Fruit fly (Drosophila melanogaster) whole organism, embryonic: ENCODE measurements around the gene Rai1.

Experiments used
- Asciz ChIP-seq: fragments of 200-800 bp; sonication (Bioruptor generic); optimal IDR thresholded peaks from 2 replicates; lab custom pipeline; 2017; ENCODE audit warnings: missing biosample characterization, mild to moderate bottlenecking, missing genetic modification characterization, missing genetic modification reagents
- CG10267 ChIP-seq: fragments of 200-800 bp; sonication (Bioruptor generic); optimal IDR thresholded peaks from 2 replicates; lab custom pipeline; 2018; ENCODE audit warnings: missing biosample characterization, mild to moderate bottlenecking, missing genetic modification characterization, moderate library complexity
- CG11398 ChIP-seq: fragments of 200-800 bp; sonication (Bioruptor generic); optimal IDR thresholded peaks from 2 replicates; lab custom pipeline; 2016; ENCODE audit warnings: missing biosample characterization, missing genetic modification characterization
- CG11723 ChIP-seq: fragments of 200-800 bp; sonication (Bioruptor generic); optimal IDR thresholded peaks from 2 replicates; lab custom pipeline; 2017; ENCODE audit warnings: missing biosample characterization, mild to moderate bottlenecking, missing genetic modification characterization
- CG12219 ChIP-seq: fragments of 200-800 bp; sonication (Bioruptor generic); optimal IDR thresholded peaks from 3 replicates; lab custom pipeline; 2018; ENCODE audit warnings: missing biosample characterization, mild to moderate bottlenecking, missing genetic modification characterization
- CG1233 ChIP-seq: fragments of 200-800 bp; sonication (Bioruptor generic); optimal IDR thresholded peaks from 4 replicates; lab custom pipeline; 2018; ENCODE audit warnings: missing biosample characterization, mild to moderate bottlenecking, missing genetic modification characterization
- CG13123 ChIP-seq: fragments of 200-800 bp; sonication (Bioruptor generic); optimal IDR thresholded peaks from 2 replicates; lab custom pipeline; 2016; ENCODE audit warnings: missing biosample characterization, missing genetic modification characterization
- CG15269 ChIP-seq: fragments of 200-800 bp; sonication (Bioruptor generic); optimal IDR thresholded peaks from 2 replicates; lab custom pipeline; 2018; ENCODE audit warnings: missing biosample characterization, mild to moderate bottlenecking, missing genetic modification characterization, moderate library complexity
- CG17186 ChIP-seq: fragments of 200-800 bp; sonication (Bioruptor generic); optimal IDR thresholded peaks from 3 replicates; lab custom pipeline; 2017; ENCODE audit warnings: missing biosample characterization, missing genetic modification reagents, missing genetic modification characterization
- CG18619 ChIP-seq: fragments of 200-800 bp; sonication (Bioruptor generic); optimal IDR thresholded peaks from 3 replicates; lab custom pipeline; 2017; ENCODE audit warnings: missing biosample characterization, mild to moderate bottlenecking, missing genetic modification characterization
- CG2199 ChIP-seq: fragments of 200-800 bp; sonication (Bioruptor generic); IDR thresholded peaks from 3 replicates; pipeline ENCODE4 v1.3.6; 2022; ENCODE audit warnings: missing biosample characterization, missing genetic modification characterization
- CG32767 ChIP-seq: fragments of 200-800 bp; sonication (Bioruptor generic); IDR thresholded peaks from 2 replicates; pipeline ENCODE4 v1.3.6; 2022; ENCODE audit warnings: missing biosample characterization, missing genetic modification characterization
- CG42726 ChIP-seq: fragments of 200-800 bp; sonication (Bioruptor generic); IDR thresholded peaks from 2 replicates; pipeline ENCODE4 v1.3.6; 2022; ENCODE audit warnings: missing biosample characterization, missing genetic modification characterization; ENCODE audit not compliant: partially characterized antibody
- CG4707 ChIP-seq: fragments of 200-800 bp; sonication (Bioruptor generic); optimal IDR thresholded peaks from 2 replicates; lab custom pipeline; 2018; ENCODE audit warnings: missing biosample characterization, mild to moderate bottlenecking, missing genetic modification characterization, moderate library complexity
- CG4820 ChIP-seq: fragments of 200-800 bp; sonication (Bioruptor generic); optimal IDR thresholded peaks from 3 replicates; lab custom pipeline; 2016; ENCODE audit warnings: missing biosample characterization, missing genetic modification characterization
- CG5180 ChIP-seq: fragments of 200-800 bp; sonication (Bioruptor generic); optimal IDR thresholded peaks from 3 replicates; lab custom pipeline; 2017; ENCODE audit warnings: missing biosample characterization, missing genetic modification characterization, mild to moderate bottlenecking, moderate library complexity, missing genetic modification reagents
- CG6689 ChIP-seq: fragments of 200-800 bp; sonication (Bioruptor generic); IDR thresholded peaks from 2 replicates; pipeline ENCODE4 v1.3.6; 2022; ENCODE audit warnings: missing biosample characterization, missing genetic modification characterization
- CG7839 ChIP-seq: fragments of 200-800 bp; sonication (Bioruptor generic); optimal IDR thresholded peaks from 3 replicates; lab custom pipeline; 2018; ENCODE audit warnings: missing biosample characterization, mild to moderate bottlenecking, missing genetic modification characterization, moderate library complexity
- CG7928 ChIP-seq: fragments of 200-800 bp; sonication (Bioruptor generic); optimal IDR thresholded peaks from 2 replicates; lab custom pipeline; 2017; ENCODE audit warnings: missing biosample characterization, mild to moderate bottlenecking, missing genetic modification characterization
- CG9609 ChIP-seq: fragments of 200-800 bp; sonication (Bioruptor generic); optimal IDR thresholded peaks from 3 replicates; lab custom pipeline; 2016; ENCODE audit warnings: missing biosample characterization, missing genetic modification characterization
- CTCF ChIP-seq: fragments of 200-800 bp; sonication (Bioruptor generic); optimal IDR thresholded peaks from 2 replicates; lab custom pipeline; 2017; ENCODE audit warnings: missing biosample characterization, mild to moderate bottlenecking, missing genetic modification characterization, moderate library complexity
- CkIIα-i1 ChIP-seq: fragments of 200-800 bp; sonication (Bioruptor generic); IDR thresholded peaks from 2 replicates; pipeline ENCODE4 v1.3.6; 2022; ENCODE audit warnings: missing biosample characterization, missing genetic modification characterization
- Doc3 ChIP-seq: fragments of 200-800 bp; sonication (Bioruptor generic); IDR thresholded peaks from 3 replicates; pipeline ENCODE4 v1.3.6; 2022; ENCODE audit warnings: missing biosample characterization, missing genetic modification characterization; ENCODE audit not compliant: partially characterized antibody
- Drgx ChIP-seq: fragments of 200-800 bp; sonication (Bioruptor generic); IDR thresholded peaks from 2 replicates; pipeline ENCODE4 v1.3.6; 2022; ENCODE audit warnings: missing biosample characterization, missing genetic modification characterization
- Fer2 ChIP-seq: fragments of 200-800 bp; sonication (Bioruptor generic); optimal IDR thresholded peaks from 2 replicates; lab custom pipeline; 2018; ENCODE audit warnings: missing biosample characterization, mild to moderate bottlenecking, missing genetic modification characterization, moderate library complexity
- HLHmδ ChIP-seq: fragments of 200-800 bp; sonication (Bioruptor generic); optimal IDR thresholded peaks from 2 replicates; lab custom pipeline; 2018; ENCODE audit warnings: missing biosample characterization, mild to moderate bottlenecking, missing genetic modification characterization, moderate library complexity
- Lim3 ChIP-seq: fragments of 200-800 bp; sonication (Bioruptor generic); IDR thresholded peaks from 2 replicates; pipeline ENCODE4 v1.3.6; 2022; ENCODE audit warnings: missing biosample characterization, missing genetic modification characterization
- NFAT ChIP-seq: fragments of 200-800 bp; sonication (Bioruptor generic); IDR thresholded peaks from 2 replicates; pipeline ENCODE4 v1.3.6; 2022; ENCODE audit warnings: missing biosample characterization, missing genetic modification characterization
- Neu2 ChIP-seq: fragments of 200-800 bp; sonication (Bioruptor generic); optimal IDR thresholded peaks from 3 replicates; lab custom pipeline; 2016; ENCODE audit warnings: missing biosample characterization, missing genetic modification characterization, borderline replicate concordance
- NfI ChIP-seq: fragments of 200-800 bp; sonication (Bioruptor generic); optimal IDR thresholded peaks from 3 replicates; lab custom pipeline; 2018; ENCODE audit warnings: missing biosample characterization, mild to moderate bottlenecking, missing genetic modification characterization, moderate library complexity
- Ravus ChIP-seq: fragments of 200-800 bp; sonication (Bioruptor generic); IDR thresholded peaks from 2 replicates; pipeline ENCODE4 v1.3.6; 2022; ENCODE audit warnings: missing biosample characterization, missing genetic modification characterization
- Side ChIP-seq: fragments of 200-800 bp; sonication (Bioruptor generic); optimal IDR thresholded peaks from 2 replicates; lab custom pipeline; 2016; ENCODE audit warnings: missing biosample characterization, missing genetic modification characterization
- Ssrp ChIP-seq: fragments of 200-800 bp; sonication (Bioruptor generic); optimal IDR thresholded peaks from 2 replicates; lab custom pipeline; 2018; ENCODE audit warnings: missing biosample characterization, mild to moderate bottlenecking, missing genetic modification characterization, moderate library complexity
- Vsx1 ChIP-seq: fragments of 200-800 bp; sonication (Bioruptor generic); optimal IDR thresholded peaks from 2 replicates; lab custom pipeline; 2017; ENCODE audit warnings: missing biosample characterization, mild to moderate bottlenecking, missing genetic modification characterization, missing genetic modification reagents
- az2 ChIP-seq: fragments of 200-800 bp; sonication (Bioruptor generic); optimal IDR thresholded peaks from 3 replicates; lab custom pipeline; 2016; ENCODE audit warnings: missing biosample characterization, missing genetic modification characterization
- cwo ChIP-seq: fragments of 200-800 bp; sonication (Bioruptor generic); optimal IDR thresholded peaks from 3 replicates; lab custom pipeline; 2017; ENCODE audit warnings: missing biosample characterization, missing genetic modification characterization, mild to moderate bottlenecking, moderate library complexity, missing genetic modification reagents
- emc ChIP-seq: fragments of 200-800 bp; sonication (Bioruptor generic); optimal IDR thresholded peaks from 2 replicates; lab custom pipeline; 2016; ENCODE audit warnings: missing biosample characterization, missing genetic modification characterization
- ewg ChIP-seq: fragments of 200-800 bp; sonication (Bioruptor generic); optimal IDR thresholded peaks from 3 replicates; lab custom pipeline; 2017; ENCODE audit warnings: mild to moderate bottlenecking, missing biosample characterization, missing genetic modification reagents, missing genetic modification characterization
- exex ChIP-seq: fragments of 200-800 bp; sonication (Bioruptor generic); optimal IDR thresholded peaks from 4 replicates; lab custom pipeline; 2018; ENCODE audit warnings: missing biosample characterization, mild to moderate bottlenecking, missing genetic modification characterization, moderate library complexity
- fru ChIP-seq: fragments of >200 bp; optimal IDR thresholded peaks from 2 replicates; lab custom pipeline; 2017
- gce ChIP-seq: fragments of 200-800 bp; sonication (Bioruptor generic); IDR thresholded peaks from 3 replicates; pipeline ENCODE4 v1.3.6; 2022; ENCODE audit warnings: missing biosample characterization, missing genetic modification characterization
- grau ChIP-seq: fragments of 200-800 bp; optimal IDR thresholded peaks from 3 replicates; lab custom pipeline; 2019; ENCODE audit warnings: missing biosample characterization, mild to moderate bottlenecking, missing genetic modification characterization, moderate library complexity
- gsb-n ChIP-seq: fragments of 200-800 bp; sonication (Bioruptor generic); optimal IDR thresholded peaks from 3 replicates; lab custom pipeline; 2018; ENCODE audit warnings: missing biosample characterization, mild to moderate bottlenecking, missing genetic modification characterization
- ind ChIP-seq: fragments of 200-800 bp; sonication (Bioruptor generic); optimal IDR thresholded peaks from 3 replicates; lab custom pipeline; 2016; ENCODE audit warnings: missing biosample characterization, missing genetic modification characterization
- nau ChIP-seq: fragments of 200-800 bp; sonication (Bioruptor generic); optimal IDR thresholded peaks from 3 replicates; lab custom pipeline; 2017; ENCODE audit warnings: missing biosample characterization, mild to moderate bottlenecking, missing genetic modification characterization, missing genetic modification reagents
- otp ChIP-seq: fragments of 200-800 bp; sonication (Bioruptor generic); IDR thresholded peaks from 3 replicates; pipeline ENCODE4, ENCODE4 v1.3.6; 2022; ENCODE audit warnings: missing biosample characterization, missing genetic modification characterization
- sc ChIP-seq, 3 experiments: fragments of >200 bp in 2 of 3; fragments of 200-800 bp in 1 of 3; sonication (Bioruptor generic) in 1 of 3; optimal IDR thresholded peaks; 2 replicates in 2 of 3; 3 replicates in 1 of 3; lab custom pipeline; 2017; ENCODE audit warnings: mild to moderate bottlenecking in 1 of 3, missing biosample characterization in 1 of 3, missing genetic modification characterization in 1 of 3, missing genetic modification reagents in 1 of 3
- sd ChIP-seq: fragments of 200-800 bp; sonication (Bioruptor generic); optimal IDR thresholded peaks from 3 replicates; lab custom pipeline; 2018; ENCODE audit warnings: missing biosample characterization, mild to moderate bottlenecking, missing genetic modification characterization, moderate library complexity
- sima ChIP-seq: fragments of 200-800 bp; sonication (Bioruptor generic); optimal IDR thresholded peaks from 2 replicates; lab custom pipeline; 2016; ENCODE audit warnings: missing biosample characterization, missing genetic modification characterization
- slbo ChIP-seq: fragments of 200-800 bp; sonication (Bioruptor generic); IDR thresholded peaks from 2 replicates; pipeline ENCODE4 v1.3.6; 2022; ENCODE audit warnings: missing biosample characterization, missing genetic modification characterization
- zf30C ChIP-seq: fragments of 200-800 bp; sonication (Bioruptor generic); optimal IDR thresholded peaks from 3 replicates; lab custom pipeline; 2018; ENCODE audit warnings: missing biosample characterization, mild to moderate bottlenecking, missing genetic modification characterization

The Rai1 gene

DNA sequence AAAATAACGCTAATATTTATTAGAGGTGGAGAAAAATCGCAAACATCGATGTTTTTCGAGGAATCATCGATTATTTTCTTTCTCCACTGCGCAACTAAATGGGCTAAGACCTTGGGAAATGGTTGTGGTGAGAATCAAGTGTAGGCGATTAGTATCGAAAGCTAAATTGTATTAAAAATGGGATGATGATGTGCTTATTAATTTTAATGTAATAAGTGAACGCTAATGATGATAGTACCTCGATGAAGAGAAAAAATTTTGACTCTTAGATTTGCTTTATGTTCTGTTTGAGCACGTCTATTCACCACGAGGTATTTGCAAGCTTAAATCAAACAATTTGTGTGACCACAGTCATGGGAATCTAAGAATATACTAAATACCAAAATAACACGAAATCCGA lies at the start of gene Rai1, which contains the start of gene CG13005 (continued):
- TF ChIP-seq Neu2 (GFP tag; lab: Kevin White, UChicago) (no peak), sc (optimal IDR thresholded peaks at IDR 0.05; lab: Kevin White, UChicago) (no peak), sc (GFP tag; optimal IDR thresholded peaks at IDR 0.05; lab: Kevin White, UChicago) (no peak), ind (GFP tag; lab: Kevin White, UChicago) (no peak), CG10267 (peak; percentile 3), otp (GFP tag; lab: Robert Waterston, UW) (no peak), sima (GFP tag; lab: Kevin White, UChicago) (no peak), emc (GFP tag; lab: Kevin White, UChicago) (no peak), CG9609 (GFP tag; lab: Kevin White, UChicago) (no peak), nau (GFP tag; lab: Kevin White, UChicago) (no peak), CG18619 (GFP tag; lab: Kevin White, UChicago) (no peak), Vsx1 (GFP tag; lab: Kevin White, UChicago) (no peak), CG4707 (no peak), sd (no peak), CG2199 (GFP tag; lab: Robert Waterston, UW) (no peak), zf30C (GFP tag; lab: Kevin White, UChicago) (no peak), CG17186 (GFP tag; lab: Kevin White, UChicago) (peak; percentile 5), gce (no peak), CG13123 (GFP tag; lab: Kevin White, UChicago) (no peak), CG32767 (GFP tag; lab: Robert Waterston, UW) (no peak), Asciz (no peak), Doc3 (GFP tag; lab: Robert Waterston, UW) (peak; percentile 84), CG1233 (GFP tag; lab: Kevin White, UChicago) (no peak), CG7839 (no peak), CG11398 (GFP tag; lab: Kevin White, UChicago) (no peak), az2 (GFP tag; lab: Kevin White, UChicago) (no peak), CG6689 (no peak), CkIIα-i1 (GFP tag; lab: Robert Waterston, UW) (0 out of 2 replicates have a peak, but pooled peaks have one; percentile 62), exex (no peak), Side (GFP tag; lab: Kevin White, UChicago) (no peak), CG11723 (GFP tag; lab: Kevin White, UChicago) (no peak), HLHmδ (GFP tag; lab: Kevin White, UChicago) (no peak), Lim3 (no peak), gsb-n (tag; lab: Kevin White, UChicago) (no peak), CG12219 (GFP tag; lab: Kevin White, UChicago) (no peak), Drgx (GFP tag; lab: Robert Waterston, UW) (no peak), slbo (GFP tag; lab: Robert Waterston, UW) (no peak; the same call in 1 of the 2 replicates), CG7928 (GFP tag; lab: Kevin White, UChicago) (no peak), grau (tag; lab: Kevin White, UChicago) (no peak), Ssrp (no peak), CTCF (GFP tag; lab: Kevin White, UChicago) (no peak), CG42726 (GFP tag; lab: Robert Waterston, UW) (peak; percentile 67; the same call in 1 of the 2 replicates), NfI (GFP tag; lab: Kevin White, UChicago) (no peak), fru (no peak), NFAT (GFP tag; lab: Robert Waterston, UW) (no peak), ewg (GFP tag; lab: Kevin White, UChicago) (peak; percentile 54), CG5180 (GFP tag; lab: Kevin White, UChicago) (no peak), cwo (GFP tag; lab: Kevin White, UChicago) (no peak), Fer2 (tag; lab: Kevin White, UChicago) (no peak), CG4820 (GFP tag; lab: Kevin White, UChicago) (no peak), CG15269 (no peak), Ravus (no peak)
